Worm (Caenorhabditis elegans): Measurements from ENCODE around the gene C43G2.3.

DNA sequence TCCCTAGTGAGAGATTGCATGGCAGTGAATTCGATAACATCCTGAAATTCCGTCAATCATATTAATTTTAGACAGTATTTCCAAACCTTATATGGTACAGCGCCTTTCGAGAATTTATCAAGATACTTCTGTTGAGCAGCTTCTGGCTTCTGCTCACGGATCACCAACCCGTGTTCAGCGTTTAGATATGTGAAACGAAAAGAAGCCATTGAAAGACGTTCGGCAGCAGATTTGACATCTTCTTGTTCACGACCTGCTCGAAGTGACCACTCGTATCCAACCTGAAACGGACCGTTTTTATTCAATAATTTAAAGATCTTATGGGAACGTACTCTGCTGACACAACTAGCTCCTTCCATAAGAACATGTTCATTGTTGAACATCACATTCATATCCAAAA, 3.6 kb downstream of the C43G2.3 start:
- TF ChIP-seq ama-1 (optimal IDR thresholded peaks at IDR 0.05) (no peak), unc-39 (tag; optimal IDR thresholded peaks at IDR 0.05) (no peak), snpc-4 (tag; optimal IDR thresholded peaks at IDR 0.05) (no peak), nhr-67 (tag; optimal IDR thresholded peaks at IDR 0.05) (no peak), fos-1 (tag; optimal IDR thresholded peaks at IDR 0.05) (no peak), nhr-11 (tag; optimal IDR thresholded peaks at IDR 0.05) (no peak)

Measured in whole organism, L3 larva.